Fruit fly (Drosophila melanogaster) whole organism, embryonic: ENCODE measurements around the gene Dis3.
A peak's percentile ranks its signal among the peaks of the same experiment; 100 is the strongest.

Experiments used
- ATbp ChIP-seq: fragments of 200-800 bp; sonication (Bioruptor generic); optimal IDR thresholded peaks from 2 replicates; lab custom pipeline; 2017; ENCODE audit warnings: missing biosample characterization, mild to moderate bottlenecking, missing genetic modification characterization, missing genetic modification reagents
- CG10274 ChIP-seq: fragments of 200-800 bp; sonication (Bioruptor generic); optimal IDR thresholded peaks from 3 replicates; lab custom pipeline; 2017; ENCODE audit warnings: missing biosample characterization, mild to moderate bottlenecking, missing genetic modification characterization
- CG14050 ChIP-seq: fragments of 200-800 bp; sonication (Bioruptor generic); IDR thresholded peaks from 3 replicates; pipeline ENCODE4 v1.3.6; 2022; ENCODE audit warnings: missing biosample characterization, missing genetic modification characterization
- CG14441 ChIP-seq: fragments of 200-800 bp; sonication (Bioruptor generic); IDR thresholded peaks from 2 replicates; pipeline ENCODE4 v1.3.6; 2022; ENCODE audit warnings: missing biosample characterization, missing genetic modification characterization
- CG14710 ChIP-seq: fragments of 200-800 bp; sonication (Bioruptor generic); optimal IDR thresholded peaks from 3 replicates; lab custom pipeline; 2019; ENCODE audit warnings: missing biosample characterization, mild to moderate bottlenecking, missing genetic modification characterization, moderate library complexity
- CG1529 ChIP-seq: fragments of 200-800 bp; sonication (Bioruptor generic); optimal IDR thresholded peaks from 3 replicates; lab custom pipeline; 2018; ENCODE audit warnings: missing biosample characterization, missing genetic modification characterization
- CG17186 ChIP-seq: fragments of 200-800 bp; sonication (Bioruptor generic); optimal IDR thresholded peaks from 3 replicates; lab custom pipeline; 2017; ENCODE audit warnings: missing biosample characterization, missing genetic modification reagents, missing genetic modification characterization
- CG1832 ChIP-seq: fragments of 200-800 bp; sonication (Bioruptor generic); optimal IDR thresholded peaks from 2 replicates; lab custom pipeline; 2017; ENCODE audit warnings: missing biosample characterization, mild to moderate bottlenecking, missing genetic modification characterization, inconsistent platforms
- CG2199 ChIP-seq: fragments of 200-800 bp; sonication (Bioruptor generic); IDR thresholded peaks from 3 replicates; pipeline ENCODE4 v1.3.6; 2022; ENCODE audit warnings: missing biosample characterization, missing genetic modification characterization
- CG2889 ChIP-seq: fragments of 200-800 bp; sonication (Bioruptor generic); IDR thresholded peaks from 3 replicates; pipeline ENCODE4 v1.3.6; 2022; ENCODE audit warnings: missing biosample characterization, missing genetic modification characterization
- CG3163 ChIP-seq: fragments of 200-800 bp; sonication (Bioruptor generic); optimal IDR thresholded peaks from 3 replicates; lab custom pipeline; 2016; ENCODE audit warnings: missing biosample characterization, missing genetic modification characterization
- CG32532 ChIP-seq: fragments of 200-800 bp; sonication (Bioruptor generic); IDR thresholded peaks from 2 replicates; pipeline ENCODE4 v1.3.6; 2022; ENCODE audit warnings: missing biosample characterization, missing genetic modification characterization
- CG32767 ChIP-seq: fragments of 200-800 bp; sonication (Bioruptor generic); IDR thresholded peaks from 2 replicates; pipeline ENCODE4 v1.3.6; 2022; ENCODE audit warnings: missing biosample characterization, missing genetic modification characterization
- CG33213 ChIP-seq: fragments of 200-800 bp; sonication (Bioruptor generic); optimal IDR thresholded peaks from 3 replicates; lab custom pipeline; 2016; ENCODE audit warnings: missing biosample characterization, missing genetic modification characterization
- CG3847 ChIP-seq: fragments of 200-800 bp; sonication (Bioruptor generic); IDR thresholded peaks from 2 replicates; pipeline ENCODE4 v1.3.6; 2022; ENCODE audit warnings: missing biosample characterization, missing genetic modification characterization
- CG42726 ChIP-seq: fragments of 200-800 bp; sonication (Bioruptor generic); IDR thresholded peaks from 2 replicates; pipeline ENCODE4 v1.3.6; 2022; ENCODE audit warnings: missing biosample characterization, missing genetic modification characterization; ENCODE audit not compliant: partially characterized antibody
- CG4707 ChIP-seq: fragments of 200-800 bp; sonication (Bioruptor generic); optimal IDR thresholded peaks from 2 replicates; lab custom pipeline; 2018; ENCODE audit warnings: missing biosample characterization, mild to moderate bottlenecking, missing genetic modification characterization, moderate library complexity
- CG9727 ChIP-seq: fragments of 200-800 bp; sonication (Bioruptor generic); optimal IDR thresholded peaks from 3 replicates; lab custom pipeline; 2017; ENCODE audit warnings: missing biosample characterization, mild to moderate bottlenecking, missing genetic modification characterization
- Dbx ChIP-seq: fragments of 200-800 bp; sonication (Bioruptor generic); IDR thresholded peaks from 3 replicates; pipeline ENCODE4 v1.3.6; 2022; ENCODE audit warnings: missing biosample characterization, missing genetic modification characterization
- Dek ChIP-seq: fragments of 200-800 bp; sonication (Bioruptor generic); optimal IDR thresholded peaks from 3 replicates; lab custom pipeline; 2019; ENCODE audit warnings: missing biosample characterization, mild to moderate bottlenecking, missing genetic modification characterization, moderate library complexity
- Doc3 ChIP-seq: fragments of 200-800 bp; sonication (Bioruptor generic); IDR thresholded peaks from 3 replicates; pipeline ENCODE4 v1.3.6; 2022; ENCODE audit warnings: missing biosample characterization, missing genetic modification characterization; ENCODE audit not compliant: partially characterized antibody
- Ets65A ChIP-seq: fragments of 200-800 bp; sonication (Bioruptor generic); peaks from one replicate; lab custom pipeline; 2016; ENCODE audit warnings: missing biosample characterization, missing genetic modification characterization
- Gsc ChIP-seq: fragments of 200-800 bp; sonication (Bioruptor generic); IDR thresholded peaks from 2 replicates; pipeline ENCODE4 v1.3.6; 2022; ENCODE audit warnings: missing biosample characterization, missing genetic modification characterization
- Hmx ChIP-seq: fragments of 200-800 bp; sonication (Bioruptor generic); optimal IDR thresholded peaks from 2 replicates; lab custom pipeline; 2016; ENCODE audit warnings: missing biosample characterization, missing genetic modification characterization
- Lim3 ChIP-seq: fragments of 200-800 bp; sonication (Bioruptor generic); IDR thresholded peaks from 2 replicates; pipeline ENCODE4 v1.3.6; 2022; ENCODE audit warnings: missing biosample characterization, missing genetic modification characterization
- Lpt ChIP-seq: fragments of >200 bp; optimal IDR thresholded peaks from 2 replicates; lab custom pipeline; 2018; ENCODE audit warnings: missing biosample characterization, missing genetic modification characterization
- Mad ChIP-seq: fragments of 200-800 bp; sonication (Bioruptor generic); optimal IDR thresholded peaks from 2 replicates; lab custom pipeline; 2016; ENCODE audit warnings: missing biosample characterization, missing genetic modification characterization
- Six4 ChIP-seq: fragments of 200-800 bp; sonication (Bioruptor generic); optimal IDR thresholded peaks from 2 replicates; lab custom pipeline; 2016; ENCODE audit warnings: missing biosample characterization, missing genetic modification characterization
- Stat92E ChIP-seq, 3 experiments: fragments of >200 bp in 2 of 3; fragments of 200-800 bp in 1 of 3; sonication (Bioruptor generic) in 1 of 3; optimal IDR thresholded peaks; 2 replicates each; lab custom pipeline; 2017 to 2019; ENCODE audit warnings: missing biosample characterization in 3 of 3, missing genetic modification characterization in 3 of 3, mild to moderate bottlenecking in 1 of 3, moderate library complexity in 1 of 3
- Taf1 ChIP-seq: fragments of 200-800 bp; sonication (Bioruptor generic); IDR thresholded peaks from 2 replicates; pipeline ENCODE4 v1.3.6; 2022; ENCODE audit warnings: missing biosample characterization, missing genetic modification characterization
- amos ChIP-seq: fragments of 200-800 bp; sonication (Bioruptor generic); IDR thresholded peaks from 2 replicates; pipeline ENCODE4 v1.3.6; 2022; ENCODE audit warnings: missing biosample characterization, missing genetic modification characterization; ENCODE audit not compliant: partially characterized antibody
- ato ChIP-seq: fragments of 200-800 bp; sonication (Bioruptor generic); IDR thresholded peaks from 2 replicates; pipeline ENCODE4 v1.3.6; 2022; ENCODE audit warnings: missing biosample characterization, missing genetic modification characterization; ENCODE audit not compliant: partially characterized antibody
- bbx ChIP-seq: fragments of 200-800 bp; sonication (Bioruptor generic); IDR thresholded peaks from 2 replicates; pipeline ENCODE4 v1.3.6; 2022; ENCODE audit warnings: missing biosample characterization, missing genetic modification characterization; ENCODE audit not compliant: partially characterized antibody
- cg ChIP-seq: fragments of 200-800 bp; sonication (Bioruptor generic); optimal IDR thresholded peaks from 3 replicates; lab custom pipeline; 2019; ENCODE audit warnings: missing biosample characterization, mild to moderate bottlenecking, missing genetic modification characterization, moderate library complexity
- chif ChIP-seq, 2 experiments: fragments of 200-800 bp; sonication (Bioruptor generic); optimal IDR thresholded peaks; 3 replicates each; lab custom pipeline; 2016; ENCODE audit warnings: missing biosample characterization in 2 of 2, missing genetic modification characterization in 2 of 2
- disco-r ChIP-seq: fragments of 200-800 bp; sonication (Bioruptor generic); optimal IDR thresholded peaks from 2 replicates; lab custom pipeline; 2016; ENCODE audit warnings: missing biosample characterization, missing genetic modification characterization
- hkb ChIP-seq, 2 experiments: fragments of 200-800 bp in 1 of 2; fragments of >200 bp in 1 of 2; sonication (Bioruptor generic) in 1 of 2; IDR thresholded peaks in 1 of 2; optimal IDR thresholded peaks in 1 of 2; 2 replicates each; pipeline versions ENCODE4 v1.3.6 to Lab custom; 2017 to 2022; ENCODE audit warnings: missing biosample characterization in 1 of 2, missing genetic modification characterization in 1 of 2
- jing ChIP-seq: fragments of 200-800 bp; sonication (Bioruptor generic); optimal IDR thresholded peaks from 2 replicates; lab custom pipeline; 2018; ENCODE audit warnings: missing biosample characterization, mild to moderate bottlenecking, missing genetic modification characterization
- ken ChIP-seq: fragments of 200-800 bp; sonication (Bioruptor generic); IDR thresholded peaks from 3 replicates; pipeline ENCODE4 v1.3.6; 2022; ENCODE audit warnings: missing biosample characterization, missing genetic modification characterization
- lab ChIP-seq: fragments of 200-800 bp; sonication (Bioruptor generic); optimal IDR thresholded peaks from 3 replicates; lab custom pipeline; 2017; ENCODE audit warnings: missing biosample characterization, missing genetic modification characterization, mild to moderate bottlenecking, moderate library complexity, missing genetic modification reagents
- maf-S ChIP-seq: fragments of 200-800 bp; sonication (Bioruptor generic); optimal IDR thresholded peaks from 2 replicates; lab custom pipeline; 2016; ENCODE audit warnings: missing biosample characterization, missing genetic modification characterization
- repo ChIP-seq: fragments of 200-800 bp; sonication (Bioruptor generic); optimal IDR thresholded peaks from 2 replicates; lab custom pipeline; 2016; ENCODE audit warnings: missing biosample characterization, missing genetic modification characterization
- ro ChIP-seq: fragments of 200-800 bp; sonication (Bioruptor generic); IDR thresholded peaks from 2 replicates; pipeline ENCODE4 v1.3.6; 2022; ENCODE audit warnings: missing biosample characterization, missing genetic modification characterization
- sob ChIP-seq: fragments of 200-800 bp; sonication (Bioruptor generic); IDR thresholded peaks from 2 replicates; pipeline ENCODE4 v1.3.6; 2022; ENCODE audit warnings: missing biosample characterization, missing genetic modification characterization
- sr ChIP-seq: fragments of 200-800 bp; sonication (Bioruptor generic); IDR thresholded peaks from 3 replicates; pipeline ENCODE4 v1.3.6; 2022; ENCODE audit warnings: missing biosample characterization, missing genetic modification characterization
- stwl ChIP-seq: fragments of 200-800 bp; sonication (Bioruptor generic); optimal IDR thresholded peaks from 3 replicates; lab custom pipeline; 2018; ENCODE audit warnings: missing biosample characterization, mild to moderate bottlenecking, missing genetic modification characterization, moderate library complexity
- usp ChIP-seq: fragments of >200 bp; optimal IDR thresholded peaks from 2 replicates; lab custom pipeline; 2017; ENCODE audit warnings: missing biosample characterization, missing genetic modification characterization
- vvl ChIP-seq: fragments of 200-800 bp; sonication (Bioruptor generic); IDR thresholded peaks from 2 replicates; pipeline ENCODE4 v1.3.6; 2022; ENCODE audit warnings: missing biosample characterization, missing genetic modification characterization
- zfh2 ChIP-seq: fragments of 200-800 bp; sonication (Bioruptor generic); optimal IDR thresholded peaks from 2 replicates; lab custom pipeline; 2016; ENCODE audit warnings: missing biosample characterization, missing genetic modification characterization

Dis3 gene

DNA sequence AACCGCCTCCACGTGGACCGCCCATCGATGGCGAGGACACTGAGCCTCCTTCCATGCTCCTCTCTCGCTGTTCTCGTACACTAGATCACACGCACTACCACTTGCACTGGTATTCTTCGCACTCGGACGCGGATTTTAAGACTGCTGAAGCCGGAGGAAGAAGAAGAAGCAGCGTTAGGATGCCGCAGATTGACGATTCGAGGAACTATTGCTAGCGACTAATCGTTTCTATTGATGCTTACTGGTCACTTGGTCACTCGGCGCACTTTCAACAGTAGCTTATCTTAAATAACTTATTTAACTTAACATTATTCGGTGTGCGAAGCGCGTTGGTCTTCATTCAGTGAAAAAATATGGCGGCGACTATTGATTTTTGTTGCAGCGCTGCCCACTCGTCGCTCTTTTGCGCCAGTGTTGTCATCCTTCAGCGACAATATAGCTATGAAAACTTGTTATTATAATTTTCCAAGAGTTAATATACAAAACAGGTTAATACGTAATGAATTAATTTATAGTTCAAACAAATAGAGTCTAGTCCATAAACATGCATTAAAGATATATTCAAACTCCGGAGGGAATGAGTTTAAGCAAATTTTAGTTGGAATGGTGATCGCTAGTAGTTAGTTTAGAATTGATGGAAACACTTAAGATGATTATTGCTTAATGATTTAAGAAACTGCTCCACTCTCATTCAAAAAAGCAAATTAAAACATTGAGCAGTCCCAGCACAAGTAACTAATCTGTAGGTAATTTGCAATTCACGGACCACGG, 15.4 kb downstream of the Dis3 start, which contains the start of the genes CG5746 and CG6454 (continued):
- TF ChIP-seq CG14441 (GFP tag; lab: Robert Waterston, UW): no peak
- peak; percentile 24 for TF ChIP-seq CG33213 (GFP tag; lab: Kevin White, UChicago)
- TF ChIP-seq Stat92E (GFP tag; optimal IDR thresholded peaks at IDR 0.05; lab: Kevin White, UChicago): no peak
- no peak for TF ChIP-seq CG4707 (GFP tag; lab: Kevin White, UChicago)
- no peak for TF ChIP-seq CG14050
- no peak for TF ChIP-seq CG10274 (GFP tag; lab: Kevin White, UChicago)
- TF ChIP-seq CG1529 (GFP tag; lab: Kevin White, UChicago): no peak
- TF ChIP-seq CG9727: peak; percentile 50
- no peak; the same call in 1 of the 2 replicates for TF ChIP-seq CG32532 (GFP tag; lab: Robert Waterston, UW)
- peak; percentile 59; the same call in 1 of the 2 replicates for TF ChIP-seq sob (GFP tag; lab: Robert Waterston, UW)
- no peak for TF ChIP-seq amos
- TF ChIP-seq ato (GFP tag; lab: Robert Waterston, UW): no peak
- 0 out of 3 replicates have a peak, but pooled peaks have one; percentile 48 for TF ChIP-seq Dbx (GFP tag; lab: Robert Waterston, UW)
- TF ChIP-seq jing (GFP tag; lab: Kevin White, UChicago): peak; percentile 6
- no peak for TF ChIP-seq Gsc
- no peak; the same call in 1 of the 2 replicates for TF ChIP-seq vvl (GFP tag; lab: Robert Waterston, UW)
- no peak for TF ChIP-seq hkb (optimal IDR thresholded peaks at IDR 0.05; lab: Kevin White, UChicago)
- peak; percentile 25; the same call in 1 of the 2 replicates for TF ChIP-seq hkb (GFP tag; IDR thresholded peaks at IDR 0.05; lab: Robert Waterston, UW)
- peak; percentile 86 for TF ChIP-seq CG14710 (tag; lab: Kevin White, UChicago)
- no peak for TF ChIP-seq ATbp (GFP tag; lab: Kevin White, UChicago)
- TF ChIP-seq disco-r: no peak
- TF ChIP-seq repo: no peak
- TF ChIP-seq Taf1: 0 out of 2 replicates have a peak, but pooled peaks have one; percentile 32
- no peak for TF ChIP-seq Lpt (GFP tag; lab: Kevin White, UChicago)
- no peak for TF ChIP-seq Doc3 (GFP tag; lab: Robert Waterston, UW)
- no peak for TF ChIP-seq Hmx (GFP tag; lab: Kevin White, UChicago)
- TF ChIP-seq usp (GFP tag; lab: Kevin White, UChicago): no peak
- TF ChIP-seq cg: no peak
- no peak for TF ChIP-seq Lim3 (GFP tag; lab: Robert Waterston, UW)
- 0 out of 2 replicates have a peak, but pooled peaks have one; percentile 33 for TF ChIP-seq CG3847 (GFP tag; lab: Robert Waterston, UW)
- TF ChIP-seq chif (GFP tag; optimal IDR thresholded peaks at IDR 0.05; lab: Kevin White, UChicago): peak in 1 of 2 experiments; percentile 47
- TF ChIP-seq zfh2: peak; percentile 78
- TF ChIP-seq ro (GFP tag; lab: Robert Waterston, UW): no peak
- peak; percentile 33 for TF ChIP-seq Six4
- TF ChIP-seq stwl: peak; percentile 48
- peak; percentile 69 for TF ChIP-seq Ets65A
- TF ChIP-seq lab (GFP tag; lab: Kevin White, UChicago): no peak
- no peak for TF ChIP-seq sr
- 0 out of 3 replicates have a peak, but pooled peaks have one; percentile 53 for TF ChIP-seq CG2889
- TF ChIP-seq CG42726: 0 out of 2 replicates have a peak, but pooled peaks have one; percentile 5
- TF ChIP-seq CG3163 (GFP tag; lab: Kevin White, UChicago): peak; percentile 56
- peak; percentile 42 for TF ChIP-seq Dek (tag; lab: Kevin White, UChicago)
- TF ChIP-seq CG2199 (GFP tag; lab: Robert Waterston, UW): no peak
- no peak for TF ChIP-seq CG1832
- no peak for TF ChIP-seq bbx (GFP tag; lab: Robert Waterston, UW)
- TF ChIP-seq maf-S: peak; percentile 57
- peak; percentile 33; the same call in 1 of the 2 replicates for TF ChIP-seq CG32767 (GFP tag; lab: Robert Waterston, UW)
- no peak for TF ChIP-seq ken (GFP tag; lab: Robert Waterston, UW)
- TF ChIP-seq Mad (GFP tag; lab: Kevin White, UChicago): peak; percentile 60
- peak; percentile 69 for TF ChIP-seq CG17186 (GFP tag; lab: Kevin White, UChicago)
